Worm (Caenorhabditis elegans) whole organism, L4 larva: ENCODE results near the gene egas-3.

ENCODE experiments used
- R02D3.7 ChIP-seq: fragments of 150-350 bp; sonication (generic microtip); optimal IDR thresholded peaks from 3 replicates; lab custom pipeline; 2014; ENCODE audit warnings: missing biosample characterization, missing genetic modification characterization
- fos-1 ChIP-seq: fragments of 150-350 bp; optimal IDR thresholded peaks from 2 replicates; lab custom pipeline; 2014; ENCODE audit warnings: missing biosample characterization, missing genetic modification characterization
- nhr-25 ChIP-seq: sonication (generic microtip); optimal IDR thresholded peaks from 2 replicates; lab custom pipeline; 2017; ENCODE audit warnings: missing genetic modification characterization, mild to moderate bottlenecking, missing compliant biosample characterization, antibody characterized with exemption, moderate library complexity, borderline replicate concordance; ENCODE audit not compliant: insufficient read depth
- unc-130 ChIP-seq: sonication (generic microtip); optimal IDR thresholded peaks from 2 replicates; lab custom pipeline; 2016; ENCODE audit warnings: missing genetic modification reagents, missing genetic modification characterization, missing compliant biosample characterization
- vab-7 ChIP-seq: fragments of 200-800 bp; sonication (Bioruptor generic); IDR thresholded peaks from 2 replicates; pipeline ENCODE4 v1.3.6; 2022; ENCODE audit warnings: missing genetic modification reagents, missing genetic modification characterization, missing compliant biosample characterization

- TF ChIP-seq nhr-25 (no peak), unc-130 (GFP tag; lab: Kevin White, UChicago) (no peak), fos-1 (tag; lab: Kevin White, UChicago) (no peak), R02D3.7 (no peak), vab-7 (no peak)
Measured at ce11 chrV:18586954-18587353, 49.2 kb downstream of the egas-3 start.
